Fruit fly (Drosophila melanogaster) whole organism, embryonic: Measurements from ENCODE around the gene CG31431.

Experiments used
- CG15011 ChIP-seq: fragments of 200-800 bp; sonication (Bioruptor generic); optimal IDR thresholded peaks from 3 replicates; lab custom pipeline; 2018; ENCODE audit warnings: missing biosample characterization, mild to moderate bottlenecking, missing genetic modification characterization
- Jarid2 ChIP-seq: fragments of 200-800 bp; sonication (Bioruptor generic); optimal IDR thresholded peaks from 3 replicates; lab custom pipeline; 2017; ENCODE audit warnings: mild to moderate bottlenecking, missing biosample characterization, missing genetic modification reagents, missing genetic modification characterization
- Sin3A ChIP-seq: fragments of >200 bp; optimal IDR thresholded peaks from 2 replicates; lab custom pipeline; 2018
- grn ChIP-seq: fragments of 200-800 bp; sonication (Bioruptor generic); optimal IDR thresholded peaks from 3 replicates; lab custom pipeline; 2017; ENCODE audit warnings: missing biosample characterization, missing genetic modification characterization
- pita ChIP-seq: fragments of 200-800 bp; sonication (Bioruptor generic); optimal IDR thresholded peaks from 2 replicates; lab custom pipeline; 2017; ENCODE audit warnings: missing biosample characterization, mild to moderate bottlenecking, missing genetic modification characterization

dm6 chr3R:21851592-21852578 lies 18.6 kb upstream of the CG31431 start:
- TF ChIP-seq pita (no peak), grn (GFP tag; lab: Kevin White, UChicago) (no peak), CG15011 (no peak), Sin3A (lab: Kevin White, UChicago) (no peak), Jarid2 (GFP tag; lab: Kevin White, UChicago) (no peak)
